Worm (Caenorhabditis elegans) whole organism, L2 larva: ENCODE results near the gene srb-13.

ENCODE experiments used
- C34F6.9 ChIP-seq: fragments of 150-350 bp; optimal IDR thresholded peaks from 2 replicates; lab custom pipeline; 2014; ENCODE audit warnings: missing biosample characterization, missing genetic modification characterization
- F13H6.1 ChIP-seq: sonication (generic microtip); optimal IDR thresholded peaks from 2 replicates; lab custom pipeline; 2016; ENCODE audit warnings: missing genetic modification characterization, missing compliant biosample characterization
- R02D3.7 ChIP-seq: fragments of 150-350 bp; optimal IDR thresholded peaks from 2 replicates; lab custom pipeline; 2014; ENCODE audit warnings: missing biosample characterization, missing genetic modification characterization
- Y55F3AM.14 ChIP-seq: fragments of 200-800 bp; sonication (Bioruptor generic); optimal IDR thresholded peaks from 2 replicates; lab custom pipeline; 2018; ENCODE audit warnings: mild to moderate bottlenecking, missing genetic modification characterization, missing compliant biosample characterization
- ZK546.5 ChIP-seq: sonication (generic microtip); optimal IDR thresholded peaks from 2 replicates; lab custom pipeline; 2017; ENCODE audit warnings: missing biosample characterization, missing genetic modification characterization
- alr-1 ChIP-seq: fragments of 150-350 bp; optimal IDR thresholded peaks from 2 replicates; lab custom pipeline; 2014; ENCODE audit warnings: missing biosample characterization, missing genetic modification characterization
- aly-2 ChIP-seq: fragments of 150-350 bp; optimal IDR thresholded peaks from 2 replicates; lab custom pipeline; 2014; ENCODE audit warnings: missing biosample characterization, missing genetic modification characterization
- blmp-1 ChIP-seq: sonication (generic microtip); optimal IDR thresholded peaks from 2 replicates; lab custom pipeline; 2017; ENCODE audit warnings: missing genetic modification characterization, mild to moderate bottlenecking, missing compliant biosample characterization, antibody characterized with exemption, moderate library complexity; ENCODE audit not compliant: insufficient read depth
- ceh-16 ChIP-seq: fragments of 150-350 bp; optimal IDR thresholded peaks from 2 replicates; lab custom pipeline; 2014; ENCODE audit warnings: missing biosample characterization, missing genetic modification characterization
- ceh-82 ChIP-seq: fragments of 150-350 bp; optimal IDR thresholded peaks from 2 replicates; lab custom pipeline; 2014; ENCODE audit warnings: missing biosample characterization, missing genetic modification characterization
- crh-2 ChIP-seq: sonication (generic microtip); optimal IDR thresholded peaks from 2 replicates; lab custom pipeline; 2017; ENCODE audit warnings: missing biosample characterization, missing genetic modification characterization
- dmd-4 ChIP-seq: sonication (generic microtip); optimal IDR thresholded peaks from 2 replicates; lab custom pipeline; 2017; ENCODE audit warnings: missing biosample characterization, missing genetic modification characterization
- egl-27 ChIP-seq: sonication (generic microtip); optimal IDR thresholded peaks from 3 replicates; lab custom pipeline; 2017; ENCODE audit warnings: missing biosample characterization, missing genetic modification reagents, missing genetic modification characterization
- elt-1 ChIP-seq: fragments of 150-350 bp; optimal IDR thresholded peaks from 2 replicates; lab custom pipeline; 2014; ENCODE audit warnings: missing biosample characterization, missing genetic modification characterization
- elt-3 ChIP-seq: sonication (generic microtip); optimal IDR thresholded peaks from 2 replicates; lab custom pipeline; 2017; ENCODE audit warnings: missing biosample characterization, missing genetic modification characterization
- fos-1 ChIP-seq: fragments of 150-350 bp; optimal IDR thresholded peaks from 2 replicates; lab custom pipeline; 2014; ENCODE audit warnings: missing biosample characterization, missing genetic modification characterization
- gmeb-1 ChIP-seq: fragments of 150-350 bp; optimal IDR thresholded peaks from 2 replicates; lab custom pipeline; 2014; ENCODE audit warnings: missing biosample characterization, missing genetic modification characterization
- lin-11 ChIP-seq: fragments of 150-350 bp; sonication (generic microtip); optimal IDR thresholded peaks from 2 replicates; lab custom pipeline; 2014; ENCODE audit warnings: missing biosample characterization, missing genetic modification characterization, inconsistent platforms, mixed read lengths
- lin-13 ChIP-seq: fragments of 150-350 bp; optimal IDR thresholded peaks from 2 replicates; lab custom pipeline; 2014; ENCODE audit warnings: missing biosample characterization, missing genetic modification reagents, missing genetic modification characterization
- lin-39 ChIP-seq: fragments of 150-350 bp; optimal IDR thresholded peaks from 2 replicates; lab custom pipeline; 2014; ENCODE audit warnings: missing biosample characterization, missing genetic modification reagents, missing genetic modification characterization
- lsy-2 ChIP-seq, 2 experiments: fragments of 150-350 bp in 1 of 2; sonication (generic microtip) in 1 of 2; optimal IDR thresholded peaks; 2 replicates each; lab custom pipeline; 2014 to 2017; ENCODE audit warnings: missing biosample characterization in 2 of 2, missing genetic modification characterization in 2 of 2
- mab-5 ChIP-seq: fragments of 150-350 bp; optimal IDR thresholded peaks from 2 replicates; lab custom pipeline; 2014; ENCODE audit warnings: missing biosample characterization, missing genetic modification characterization
- mbf-1 ChIP-seq: sonication (generic microtip); optimal IDR thresholded peaks from 2 replicates; lab custom pipeline; 2017; ENCODE audit warnings: missing biosample characterization, missing genetic modification characterization
- mdl-1 ChIP-seq, 2 experiments: fragments of 150-350 bp in 1 of 2; sonication (generic microtip) in 1 of 2; optimal IDR thresholded peaks; 2 replicates each; lab custom pipeline; 2017; ENCODE audit warnings: missing biosample characterization in 2 of 2, missing genetic modification characterization in 2 of 2
- nhr-10 ChIP-seq: sonication (generic microtip); optimal IDR thresholded peaks from 2 replicates; lab custom pipeline; 2017; ENCODE audit warnings: missing biosample characterization, missing genetic modification characterization
- nhr-11 ChIP-seq: fragments of 150-350 bp; optimal IDR thresholded peaks from 2 replicates; lab custom pipeline; 2014; ENCODE audit warnings: missing biosample characterization, missing genetic modification characterization
- nhr-12 ChIP-seq: fragments of 150-350 bp; optimal IDR thresholded peaks from 2 replicates; lab custom pipeline; 2014; ENCODE audit warnings: missing biosample characterization, missing genetic modification characterization
- nhr-129 ChIP-seq: fragments of 150-350 bp; optimal IDR thresholded peaks from 2 replicates; lab custom pipeline; 2014; ENCODE audit warnings: missing biosample characterization, missing genetic modification characterization
- nhr-21 ChIP-seq: fragments of 150-350 bp; optimal IDR thresholded peaks from 2 replicates; lab custom pipeline; 2014; ENCODE audit warnings: missing biosample characterization, missing genetic modification characterization
- nhr-23 ChIP-seq: fragments of 150-350 bp; optimal IDR thresholded peaks from 2 replicates; lab custom pipeline; 2014; ENCODE audit warnings: missing biosample characterization, missing genetic modification reagents, missing genetic modification characterization
- nhr-237 ChIP-seq: fragments of 150-350 bp; optimal IDR thresholded peaks from 2 replicates; lab custom pipeline; 2014; ENCODE audit warnings: missing biosample characterization, missing genetic modification characterization
- nhr-25 ChIP-seq: fragments of 150-350 bp; sonication (generic microtip); optimal IDR thresholded peaks from 3 replicates; lab custom pipeline; 2014; ENCODE audit warnings: missing biosample characterization, missing genetic modification characterization
- nhr-6 ChIP-seq: fragments of 150-350 bp; optimal IDR thresholded peaks from 2 replicates; lab custom pipeline; 2014; ENCODE audit warnings: missing biosample characterization, missing genetic modification characterization
- nhr-77 ChIP-seq: fragments of 150-350 bp; optimal IDR thresholded peaks from 2 replicates; lab custom pipeline; 2014; ENCODE audit warnings: missing biosample characterization, missing genetic modification characterization
- peb-1 ChIP-seq: fragments of 150-350 bp; optimal IDR thresholded peaks from 2 replicates; lab custom pipeline; 2014; ENCODE audit warnings: missing biosample characterization, missing genetic modification characterization
- sem-4 ChIP-seq: fragments of 150-350 bp; optimal IDR thresholded peaks from 2 replicates; lab custom pipeline; 2014; ENCODE audit warnings: missing biosample characterization, missing genetic modification reagents, missing genetic modification characterization
- skn-1 ChIP-seq: sonication (generic microtip); optimal IDR thresholded peaks from 2 replicates; lab custom pipeline; 2017; ENCODE audit warnings: missing biosample characterization, missing genetic modification characterization
- sma-3 ChIP-seq: sonication (generic microtip); optimal IDR thresholded peaks from 2 replicates; lab custom pipeline; 2016; ENCODE audit warnings: missing genetic modification reagents, missing genetic modification characterization, missing compliant biosample characterization
- sma-9 ChIP-seq, 2 experiments: fragments of 150-350 bp in 1 of 2; sonication (generic microtip) in 1 of 2; optimal IDR thresholded peaks; 2 replicates each; lab custom pipeline; 2014 to 2016; ENCODE audit warnings: missing genetic modification characterization in 2 of 2, mild to moderate bottlenecking in 1 of 2, missing biosample characterization in 1 of 2, missing compliant biosample characterization in 1 of 2, missing genetic modification reagents in 1 of 2, moderate library complexity in 1 of 2
- snpc-4 ChIP-seq: fragments of 150-350 bp; optimal IDR thresholded peaks from 2 replicates; lab custom pipeline; 2014; ENCODE audit warnings: missing biosample characterization, missing genetic modification characterization
- unc-39 ChIP-seq: fragments of 150-350 bp; optimal IDR thresholded peaks from 2 replicates; lab custom pipeline; 2014; ENCODE audit warnings: missing biosample characterization, missing genetic modification characterization
- unc-55 ChIP-seq: fragments of 150-350 bp; sonication (generic microtip); optimal IDR thresholded peaks from 3 replicates; lab custom pipeline; 2014; ENCODE audit warnings: missing biosample characterization, missing genetic modification reagents, missing genetic modification characterization
- unc-62 ChIP-seq: fragments of 150-350 bp; optimal IDR thresholded peaks from 2 replicates; lab custom pipeline; 2014; ENCODE audit warnings: missing biosample characterization, missing genetic modification reagents, missing genetic modification characterization
- zag-1 ChIP-seq: fragments of 150-350 bp; optimal IDR thresholded peaks from 2 replicates; lab custom pipeline; 2014; ENCODE audit warnings: missing biosample characterization, missing genetic modification characterization
- ztf-1 ChIP-seq: fragments of 200-800 bp; sonication (Bioruptor generic); conservative IDR thresholded peaks from 2 replicates; pipeline ENCODE4 v1.3.6; 2022; ENCODE audit warnings: missing genetic modification characterization, missing compliant biosample characterization
- ztf-11 ChIP-seq: sonication (generic microtip); optimal IDR thresholded peaks from 2 replicates; lab custom pipeline; 2017; ENCODE audit warnings: missing biosample characterization, missing genetic modification characterization
- ztf-4 ChIP-seq: fragments of 150-350 bp; optimal IDR thresholded peaks from 2 replicates; lab custom pipeline; 2014; ENCODE audit warnings: missing biosample characterization, missing genetic modification characterization

srb-13 gene

DNA sequence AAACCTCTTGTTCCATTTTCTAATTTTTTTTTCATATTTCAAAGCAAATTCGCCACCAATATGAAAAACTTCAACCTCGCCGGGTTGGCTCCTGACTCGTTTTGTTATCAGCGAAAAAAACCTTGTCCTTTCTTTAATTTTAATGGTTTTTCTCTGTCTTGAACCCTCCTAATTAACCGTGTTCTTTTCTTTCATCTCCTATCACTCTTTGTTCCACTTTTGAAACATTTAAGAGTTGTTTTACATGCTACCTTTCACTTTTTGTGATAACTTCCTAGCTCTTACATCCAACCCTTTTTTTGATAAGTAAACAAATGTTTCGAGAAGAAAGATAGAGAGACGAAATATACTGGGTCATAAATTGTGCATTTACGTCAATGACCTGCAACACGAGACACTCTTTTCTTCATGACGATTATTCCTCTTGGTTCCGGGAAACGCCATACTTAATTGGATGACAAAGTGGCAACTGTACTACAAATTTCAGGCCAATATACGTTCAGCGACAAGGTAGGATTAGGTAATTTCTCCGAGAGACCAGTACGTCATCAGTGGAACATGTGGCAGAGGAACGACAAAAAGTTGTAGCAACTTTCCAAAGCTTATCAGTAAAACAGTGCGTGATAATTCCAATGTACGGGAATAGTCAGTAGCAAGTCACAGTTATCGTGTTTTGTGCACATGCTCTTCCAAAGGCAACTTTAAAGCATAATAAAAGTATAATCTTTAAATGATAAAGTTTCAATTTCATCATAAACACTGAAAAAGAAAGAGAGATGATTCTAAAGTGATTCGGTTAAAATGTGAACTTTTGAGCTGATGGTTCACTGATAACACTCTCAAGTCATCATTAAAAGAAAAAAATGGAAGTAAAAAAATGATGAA lies 27.5 kb upstream of the srb-13 start:
- peak; percentile 68 for TF ChIP-seq fos-1 (tag; lab: Kevin White, UChicago)
- no peak for TF ChIP-seq sma-3 (GFP tag; lab: Kevin White, UChicago)
- no peak for TF ChIP-seq nhr-12 (tag; lab: Kevin White, UChicago)
- peak; percentile 51 for TF ChIP-seq sma-9 (GFP tag; optimal IDR thresholded peaks at IDR 0.05; lab: Kevin White, UChicago)
- TF ChIP-seq sma-9 (tag; optimal IDR thresholded peaks at IDR 0.05; lab: Kevin White, UChicago): no peak
- no peak for TF ChIP-seq ceh-82 (tag; lab: Kevin White, UChicago)
- no peak for TF ChIP-seq nhr-10
- no peak for TF ChIP-seq nhr-23 (tag; lab: Kevin White, UChicago)
- TF ChIP-seq F13H6.1 (tag; lab: Kevin White, UChicago): peak; percentile 2
- TF ChIP-seq nhr-6 (tag; lab: Kevin White, UChicago): no peak

DNA sequence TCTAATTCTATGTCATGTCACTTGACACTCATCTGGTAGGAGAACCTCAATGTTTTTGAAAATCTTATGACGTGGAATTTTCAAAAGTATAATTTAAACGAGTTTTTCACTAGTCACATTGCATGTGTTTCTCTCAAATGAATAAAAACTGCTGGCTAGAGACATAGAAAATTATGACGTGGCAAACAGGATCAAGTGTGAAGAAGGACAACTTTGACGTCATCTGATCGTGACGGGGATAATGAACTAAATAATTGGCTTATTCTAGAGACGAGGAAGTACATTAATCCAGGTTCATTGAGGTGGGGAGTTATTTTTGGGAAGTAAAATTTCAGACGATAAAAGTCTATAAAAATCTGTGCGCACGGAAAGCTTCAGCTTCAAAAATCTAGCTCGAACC lies 25.8 kb upstream of the srb-13 start:
- peak in 1 of 2 experiments; percentile 38 for TF ChIP-seq lsy-2 (tag; optimal IDR thresholded peaks at IDR 0.05; lab: Kevin White, UChicago)
- no peak for TF ChIP-seq aly-2 (tag; lab: Kevin White, UChicago)
- TF ChIP-seq fos-1 (tag; lab: Kevin White, UChicago): no peak
- TF ChIP-seq Y55F3AM.14 (GFP tag; lab: Kevin White, UChicago): no peak
- TF ChIP-seq nhr-25 (tag; lab: Kevin White, UChicago): peak; percentile 40

DNA sequence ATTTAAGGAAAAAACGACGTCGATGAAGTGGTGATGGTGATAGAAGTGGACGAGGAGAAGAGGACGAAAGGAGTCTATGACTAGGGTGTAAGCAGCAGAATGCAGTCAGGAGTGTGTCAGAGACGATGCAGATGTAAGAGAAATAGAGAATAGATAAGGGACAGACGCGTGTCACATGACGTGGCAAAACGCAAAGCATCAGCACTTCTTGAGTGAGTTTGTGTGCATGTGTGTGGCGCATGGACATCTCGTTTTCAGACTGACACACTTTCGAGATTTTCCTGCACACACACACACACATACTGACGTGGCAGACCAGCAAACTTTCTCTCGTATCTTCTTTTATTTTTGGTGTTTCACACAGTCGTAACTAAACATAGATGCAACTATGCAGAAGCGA lies 25.0 kb upstream of the srb-13 start:
- TF ChIP-seq nhr-11 (tag; lab: Kevin White, UChicago): no peak
- no peak for TF ChIP-seq lin-11 (tag; lab: Kevin White, UChicago)
- TF ChIP-seq unc-62: no peak
- no peak for TF ChIP-seq Y55F3AM.14 (GFP tag; lab: Kevin White, UChicago)
- TF ChIP-seq ztf-1 (GFP tag; lab: Robert Waterston, UW): no peak
- peak; percentile 62 for TF ChIP-seq nhr-21
- TF ChIP-seq gmeb-1 (tag; lab: Kevin White, UChicago): peak; percentile 66
- TF ChIP-seq elt-1 (tag; lab: Kevin White, UChicago): no peak
- TF ChIP-seq unc-55: no peak
- no peak for TF ChIP-seq lin-39 (tag; lab: Kevin White, UChicago)
- no peak for TF ChIP-seq nhr-6 (tag; lab: Kevin White, UChicago)
- TF ChIP-seq ztf-4 (tag; lab: Kevin White, UChicago): no peak
- peak; percentile 44 for TF ChIP-seq lin-13 (GFP tag; lab: Kevin White, UChicago)
- TF ChIP-seq ceh-16 (tag; lab: Kevin White, UChicago): no peak
- TF ChIP-seq nhr-12 (tag; lab: Kevin White, UChicago): no peak
- no peak for TF ChIP-seq egl-27
- no peak for TF ChIP-seq nhr-23 (tag; lab: Kevin White, UChicago)
- TF ChIP-seq nhr-77: no peak
- no peak for TF ChIP-seq nhr-237 (tag; lab: Kevin White, UChicago)
- no peak for TF ChIP-seq dmd-4 (tag; lab: Kevin White, UChicago)
- TF ChIP-seq mbf-1 (tag; lab: Kevin White, UChicago): no peak
- TF ChIP-seq alr-1 (tag; lab: Kevin White, UChicago): no peak
- TF ChIP-seq mab-5 (tag; lab: Kevin White, UChicago): no peak
- TF ChIP-seq crh-2 (tag; lab: Kevin White, UChicago): no peak
- TF ChIP-seq sma-9 (GFP tag; optimal IDR thresholded peaks at IDR 0.05; lab: Kevin White, UChicago): peak; percentile 81
- no peak for TF ChIP-seq sma-9 (tag; optimal IDR thresholded peaks at IDR 0.05; lab: Kevin White, UChicago)
- TF ChIP-seq C34F6.9 (tag; lab: Kevin White, UChicago): peak; percentile 67
- no peak for TF ChIP-seq ZK546.5 (tag; lab: Kevin White, UChicago)
- no peak for TF ChIP-seq unc-39 (tag; lab: Kevin White, UChicago)
- no peak for TF ChIP-seq ztf-11 (tag; lab: Kevin White, UChicago)
- peak; percentile 88 for TF ChIP-seq nhr-129 (tag; lab: Kevin White, UChicago)
- peak; percentile 76 for TF ChIP-seq fos-1 (tag; lab: Kevin White, UChicago)
- TF ChIP-seq aly-2 (tag; lab: Kevin White, UChicago): no peak
- peak in 1 of 2 experiments; percentile 45 for TF ChIP-seq mdl-1 (tag; optimal IDR thresholded peaks at IDR 0.05; lab: Kevin White, UChicago)
- TF ChIP-seq elt-3 (tag; lab: Kevin White, UChicago): no peak
- no peak for TF ChIP-seq skn-1 (tag; lab: Kevin White, UChicago)
- peak; percentile 56 for TF ChIP-seq nhr-25 (tag; lab: Kevin White, UChicago)
- no peak for TF ChIP-seq peb-1 (tag; lab: Kevin White, UChicago)
- no peak for TF ChIP-seq R02D3.7 (tag; lab: Kevin White, UChicago)
- TF ChIP-seq blmp-1 (tag; lab: Kevin White, UChicago): peak; percentile 81
- TF ChIP-seq F13H6.1 (tag; lab: Kevin White, UChicago): peak; percentile 70
- TF ChIP-seq zag-1 (tag; lab: Kevin White, UChicago): peak; percentile 41
- TF ChIP-seq sem-4: peak; percentile 44
- no peak for TF ChIP-seq nhr-10
- TF ChIP-seq snpc-4 (tag; lab: Kevin White, UChicago): no peak
